Worm (Caenorhabditis elegans) whole organism, mixed stage, embryonic: ENCODE measurements around the gene jun-1.

Experiments used
- elt-1 ChIP-seq: sonication (generic microtip); optimal IDR thresholded peaks from 2 replicates; lab custom pipeline; 2017; ENCODE audit warnings: missing genetic modification characterization, mild to moderate bottlenecking, missing compliant biosample characterization, antibody characterized with exemption, moderate library complexity, borderline replicate concordance; ENCODE audit not compliant: insufficient read depth
- elt-3 ChIP-seq: fragments of 150-350 bp; optimal IDR thresholded peaks from 2 replicates; lab custom pipeline; 2014; ENCODE audit warnings: missing biosample characterization, missing genetic modification characterization
- mls-2 ChIP-seq: sonication (generic microtip); optimal IDR thresholded peaks from 2 replicates; lab custom pipeline; 2016; ENCODE audit warnings: mild to moderate bottlenecking, missing genetic modification characterization, moderate library complexity, missing compliant biosample characterization
- snpc-4 ChIP-seq: fragments of 150-350 bp; optimal IDR thresholded peaks from 2 replicates; lab custom pipeline; 2014; ENCODE audit warnings: missing biosample characterization, missing genetic modification characterization
- unc-39 ChIP-seq: fragments of 150-350 bp; optimal IDR thresholded peaks from 2 replicates; lab custom pipeline; 2014; ENCODE audit warnings: missing biosample characterization, missing genetic modification characterization
- unc-62 ChIP-seq: fragments of 150-350 bp; optimal IDR thresholded peaks from 2 replicates; lab custom pipeline; 2014; ENCODE audit warnings: missing biosample characterization, missing genetic modification reagents, missing genetic modification characterization

ce11 chrII:9181155-9181554 is 68.2 kb downstream of the jun-1 start:
- TF ChIP-seq mls-2 (tag; lab: Kevin White, UChicago) = no peak
- TF ChIP-seq snpc-4 = no peak
- no peak for TF ChIP-seq elt-3 (tag; lab: Kevin White, UChicago)
- no peak for TF ChIP-seq unc-62 (GFP tag; lab: Kevin White, UChicago)
- TF ChIP-seq elt-1 (tag; lab: Kevin White, UChicago) = no peak
- no peak for TF ChIP-seq unc-39 (tag; lab: Kevin White, UChicago)
